Worm (Caenorhabditis elegans) whole organism, young adult: Measurements from ENCODE around the gene C04E6.5.

ENCODE experiments used
- C17E4.6 ChIP-seq: fragments of 200-800 bp; sonication (Bioruptor generic); IDR thresholded peaks from 2 replicates; pipeline ENCODE4 v1.3.6; 2022; ENCODE audit warnings: missing genetic modification reagents, missing genetic modification characterization, missing compliant biosample characterization
- F10E7.11 ChIP-seq: sonication (generic microtip); optimal IDR thresholded peaks from 2 replicates; lab custom pipeline; 2017; ENCODE audit warnings: mild to moderate bottlenecking, missing genetic modification characterization, moderate library complexity, missing compliant biosample characterization
- Y95B8A.8 ChIP-seq: fragments of 200-800 bp; sonication (Bioruptor generic); IDR thresholded peaks from 2 replicates; pipeline ENCODE4 v1.3.6; 2022; ENCODE audit warnings: missing genetic modification reagents, missing genetic modification characterization, missing compliant biosample characterization
- chd-7 ChIP-seq: sonication (generic microtip); optimal IDR thresholded peaks from 2 replicates; lab custom pipeline; 2016; ENCODE audit warnings: mild to moderate bottlenecking, missing genetic modification characterization, moderate library complexity, missing compliant biosample characterization
- dpl-1 ChIP-seq: fragments of 150-350 bp; optimal IDR thresholded peaks from 2 replicates; lab custom pipeline; 2014; ENCODE audit warnings: missing biosample characterization, missing genetic modification reagents, missing genetic modification characterization
- hmg-20 ChIP-seq: fragments of 200-800 bp; sonication (Bioruptor generic); IDR thresholded peaks from 2 replicates; pipeline ENCODE4 v1.3.6; 2022; ENCODE audit warnings: missing genetic modification reagents, missing genetic modification characterization, missing compliant biosample characterization
- nfya-2 ChIP-seq: fragments of 200-800 bp; sonication (Bioruptor generic); IDR thresholded peaks from 2 replicates; pipeline ENCODE4 v1.3.6; 2022; ENCODE audit warnings: missing genetic modification reagents, missing genetic modification characterization, missing compliant biosample characterization
- pbrm-1 ChIP-seq: fragments of 200-800 bp; sonication (Bioruptor generic); IDR thresholded peaks from 2 replicates; pipeline ENCODE4 v1.3.6; 2022; ENCODE audit warnings: missing genetic modification reagents, missing genetic modification characterization, missing compliant biosample characterization
- sea-2 ChIP-seq: fragments of 200-800 bp; sonication (Bioruptor generic); IDR thresholded peaks from 2 replicates; pipeline ENCODE4 v1.3.6; 2022; ENCODE audit warnings: missing genetic modification characterization, missing compliant biosample characterization

ce11 chrV:5862479-5863188 lies 39.3 kb upstream of the C04E6.5 start, which contains the start of gene F26F12.8:
- no peak for TF ChIP-seq chd-7
- no peak for TF ChIP-seq hmg-20 (GFP tag; lab: Robert Waterston, UW)
- no peak for TF ChIP-seq Y95B8A.8 (GFP tag; lab: Robert Waterston, UW)
- no peak for TF ChIP-seq C17E4.6 (GFP tag; lab: Robert Waterston, UW)
- no peak for TF ChIP-seq nfya-2 (GFP tag; lab: Robert Waterston, UW)
- no peak for TF ChIP-seq pbrm-1 (GFP tag; lab: Robert Waterston, UW)
- TF ChIP-seq dpl-1, result no peak
- no peak for TF ChIP-seq sea-2 (GFP tag; lab: Robert Waterston, UW)
- TF ChIP-seq F10E7.11 (tag; lab: Kevin White, UChicago), result no peak
